Worm (Caenorhabditis elegans) whole organism, mixed stage, embryonic: Measurements from ENCODE around the gene F47D12.7.

Source experiments
- M03D4.4 ChIP-seq: sonication (generic microtip); optimal IDR thresholded peaks from 2 replicates; lab custom pipeline; 2017; ENCODE audit warnings: mild to moderate bottlenecking, missing genetic modification characterization, missing compliant biosample characterization
- flh-1 ChIP-seq: fragments of 200-800 bp; sonication (Bioruptor generic); optimal IDR thresholded peaks from 2 replicates; lab custom pipeline; 2018; ENCODE audit warnings: mild to moderate bottlenecking, missing genetic modification characterization, moderate library complexity, missing compliant biosample characterization
- lin-13 ChIP-seq: fragments of 150-350 bp; optimal IDR thresholded peaks from 2 replicates; lab custom pipeline; 2014; ENCODE audit warnings: missing biosample characterization, missing genetic modification characterization
- lin-32 ChIP-seq: fragments of 200-800 bp; sonication (Bioruptor generic); optimal IDR thresholded peaks from 2 replicates; lab custom pipeline; 2018; ENCODE audit warnings: mild to moderate bottlenecking, missing genetic modification characterization, missing compliant biosample characterization
- lsy-2 ChIP-seq: fragments of 150-350 bp; optimal IDR thresholded peaks from 2 replicates; lab custom pipeline; 2014; ENCODE audit warnings: missing biosample characterization, missing genetic modification characterization
- mab-5 ChIP-seq: fragments of 150-350 bp; optimal IDR thresholded peaks from 2 replicates; lab custom pipeline; 2014; ENCODE audit warnings: missing biosample characterization, missing genetic modification characterization
- mls-2 ChIP-seq: sonication (generic microtip); optimal IDR thresholded peaks from 2 replicates; lab custom pipeline; 2016; ENCODE audit warnings: mild to moderate bottlenecking, missing genetic modification characterization, moderate library complexity, missing compliant biosample characterization
- nhr-12 ChIP-seq: fragments of 150-350 bp; optimal IDR thresholded peaks from 2 replicates; lab custom pipeline; 2014; ENCODE audit warnings: missing biosample characterization, missing genetic modification characterization
- nhr-28 ChIP-seq: fragments of 150-350 bp; optimal IDR thresholded peaks from 2 replicates; lab custom pipeline; 2014; ENCODE audit warnings: missing biosample characterization, missing genetic modification characterization
- snpc-4 ChIP-seq: fragments of 150-350 bp; optimal IDR thresholded peaks from 2 replicates; lab custom pipeline; 2014; ENCODE audit warnings: missing biosample characterization, missing genetic modification characterization
- tbx-8 ChIP-seq: fragments of 200-800 bp; sonication (Bioruptor generic); optimal IDR thresholded peaks from 2 replicates; lab custom pipeline; 2018; ENCODE audit warnings: mild to moderate bottlenecking, missing genetic modification characterization, moderate library complexity, missing compliant biosample characterization
- ztf-11 ChIP-seq: fragments of 150-350 bp; optimal IDR thresholded peaks from 2 replicates; lab custom pipeline; 2014; ENCODE audit warnings: missing biosample characterization, missing genetic modification characterization

ce11 chrIII:6307832-6308231 lies 12.0 kb upstream of the F47D12.7 start:
- TF ChIP-seq mls-2 (tag; lab: Kevin White, UChicago) (no peak), ztf-11 (tag; lab: Kevin White, UChicago) (no peak), lin-32 (GFP tag; lab: Kevin White, UChicago) (no peak), mab-5 (no peak), nhr-28 (no peak), snpc-4 (tag; lab: Kevin White, UChicago) (no peak), tbx-8 (GFP tag; lab: Kevin White, UChicago) (no peak), M03D4.4 (tag; lab: Kevin White, UChicago) (no peak), nhr-12 (tag; lab: Kevin White, UChicago) (no peak), lin-13 (no peak), lsy-2 (tag; lab: Kevin White, UChicago) (no peak), flh-1 (GFP tag; lab: Kevin White, UChicago) (no peak)
